Worm (Caenorhabditis elegans): Measurements from ENCODE around the gene Y45G12B.3.

- no peak for TF ChIP-seq nfya-1 (tag; optimal IDR thresholded peaks at IDR 0.05)
- TF ChIP-seq ceh-18 (tag; optimal IDR thresholded peaks at IDR 0.05): no peak
- TF ChIP-seq elt-2 (tag; optimal IDR thresholded peaks at IDR 0.05): no peak
- no peak for TF ChIP-seq ceh-6 (GFP tag; optimal IDR thresholded peaks at IDR 0.05)
- TF ChIP-seq ets-4 (tag; optimal IDR thresholded peaks at IDR 0.05): no peak
- TF ChIP-seq ama-1 (optimal IDR thresholded peaks at IDR 0.05): no peak
- no peak for TF ChIP-seq nhr-11 (tag; optimal IDR thresholded peaks at IDR 0.05)
- TF ChIP-seq pha-4 (tag; optimal IDR thresholded peaks at IDR 0.05): no peak
- TF ChIP-seq ztf-16 (tag; optimal IDR thresholded peaks at IDR 0.05): no peak
- no peak for TF ChIP-seq pqm-1 (tag; optimal IDR thresholded peaks at IDR 0.05)
- no peak for TF ChIP-seq hlh-8 (tag; optimal IDR thresholded peaks at IDR 0.05)
- TF ChIP-seq fkh-10 (GFP tag; optimal IDR thresholded peaks at IDR 0.05): no peak
- TF ChIP-seq unc-42 (tag; optimal IDR thresholded peaks at IDR 0.05): no peak
- TF ChIP-seq hlh-13 (GFP tag; optimal IDR thresholded peaks at IDR 0.05): no peak
Observed at ce11 chrV:2716933-2717332, 20.9 kb upstream of the Y45G12B.3 start.
